Fruit fly (Drosophila melanogaster): ENCODE data around the gene CG4080.

DNA sequence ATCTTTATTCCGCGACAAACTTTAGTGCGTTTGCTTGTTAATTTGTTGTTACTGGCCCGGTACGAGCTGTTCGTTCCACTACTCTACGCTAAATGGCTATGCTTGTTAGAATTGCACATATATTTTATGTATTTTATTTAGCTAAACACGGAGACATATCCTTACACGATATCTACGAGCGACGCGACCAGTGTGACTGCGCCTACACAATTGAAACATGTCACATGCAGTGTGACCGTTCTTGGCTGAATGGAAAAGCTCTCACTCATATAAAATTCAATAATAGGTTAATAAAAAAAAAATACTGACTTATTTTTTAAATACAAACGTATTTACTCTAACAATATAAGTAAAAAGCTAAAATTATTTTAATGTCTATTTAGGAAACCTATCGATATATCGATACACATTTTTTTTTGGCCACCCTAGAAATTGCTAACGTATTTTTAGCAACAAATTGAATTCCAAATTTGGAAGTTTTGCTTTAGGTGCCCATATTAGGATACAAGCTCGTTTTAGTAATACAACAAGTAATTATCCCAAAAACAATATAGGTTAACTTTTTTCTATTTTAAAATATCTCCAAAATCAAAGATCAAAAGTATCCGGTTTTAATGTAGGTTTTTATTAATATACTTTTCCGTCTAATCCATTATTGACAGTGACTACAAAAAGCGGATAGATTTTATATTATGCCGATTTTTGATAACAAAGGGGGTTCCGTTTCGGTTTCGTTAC lies at the start of gene CG4080:
- TF ChIP-seq usp (GFP tag; optimal IDR thresholded peaks at IDR 0.05) (no peak), pan (optimal IDR thresholded peaks at IDR 0.05) (no peak), CG8478 (optimal IDR thresholded peaks at IDR 0.05) (no peak)
